Worm (Caenorhabditis elegans) whole organism, L4 larva: Measurements from ENCODE around the gene K10B4.1.

ENCODE experiments used
- D1046.2 ChIP-seq: fragments of 200-800 bp; sonication (Bioruptor generic); IDR thresholded peaks from 2 replicates; pipeline ENCODE4 v1.3.6; 2022; ENCODE audit warnings: missing genetic modification characterization, missing compliant biosample characterization
- T20F7.1 ChIP-seq: fragments of 200-800 bp; sonication (Bioruptor generic); optimal IDR thresholded peaks from 2 replicates; lab custom pipeline; 2018; ENCODE audit warnings: mild to moderate bottlenecking, missing genetic modification characterization, missing compliant biosample characterization
- T26A8.4 ChIP-seq: fragments of 200-800 bp; sonication (Bioruptor generic); IDR thresholded peaks from 2 replicates; pipeline ENCODE4 v1.3.6; 2022; ENCODE audit warnings: missing genetic modification characterization, missing compliant biosample characterization
- ZK546.5 ChIP-seq, 2 experiments: sonication (generic microtip); optimal IDR thresholded peaks; 2 replicates each; lab custom pipeline; 2017; ENCODE audit warnings: missing biosample characterization in 2 of 2, missing genetic modification characterization in 2 of 2
- ama-1 ChIP-seq: fragments of 150-350 bp; optimal IDR thresholded peaks from 2 replicates; lab custom pipeline; 2014; ENCODE audit warnings: inconsistent platforms, mixed read lengths
- arid-1 ChIP-seq: fragments of 200-800 bp; sonication (Bioruptor generic); conservative IDR thresholded peaks from 2 replicates; pipeline ENCODE4 v1.3.6; 2022; ENCODE audit warnings: missing genetic modification reagents, missing genetic modification characterization, missing compliant biosample characterization
- ceh-28 ChIP-seq: fragments of 150-350 bp; optimal IDR thresholded peaks from 2 replicates; lab custom pipeline; 2014; ENCODE audit warnings: missing biosample characterization, missing genetic modification reagents, missing genetic modification characterization
- ceh-82 ChIP-seq: sonication (generic microtip); optimal IDR thresholded peaks from 2 replicates; lab custom pipeline; 2017; ENCODE audit warnings: missing biosample characterization, missing genetic modification characterization
- cey-2 ChIP-seq: sonication (generic microtip); optimal IDR thresholded peaks from 3 replicates; lab custom pipeline; 2017; ENCODE audit warnings: missing genetic modification characterization, mild to moderate bottlenecking, missing compliant biosample characterization, antibody characterized with exemption, borderline replicate concordance; ENCODE audit not compliant: insufficient read depth
- dpl-1 ChIP-seq: fragments of 150-350 bp; optimal IDR thresholded peaks from 2 replicates; lab custom pipeline; 2014; ENCODE audit warnings: missing biosample characterization, missing genetic modification reagents, missing genetic modification characterization
- hif-1 ChIP-seq, 2 experiments: sonication (generic microtip); optimal IDR thresholded peaks; 2 replicates each; lab custom pipeline; 2016 to 2017; ENCODE audit warnings: missing compliant biosample characterization in 2 of 2, missing genetic modification characterization in 2 of 2, missing genetic modification reagents in 2 of 2, missing genotype in 2 of 2, mild to moderate bottlenecking in 1 of 2
- hlh-11 ChIP-seq: fragments of 200-800 bp; sonication (Bioruptor generic); optimal IDR thresholded peaks from 2 replicates; lab custom pipeline; 2018; ENCODE audit warnings: mild to moderate bottlenecking, missing genetic modification characterization, missing compliant biosample characterization
- hlh-30 ChIP-seq: sonication (generic microtip); optimal IDR thresholded peaks from 2 replicates; lab custom pipeline; 2017; ENCODE audit warnings: antibody characterized with exemption, mild to moderate bottlenecking, missing genetic modification characterization, missing compliant biosample characterization; ENCODE audit not compliant: insufficient read depth
- lim-7 ChIP-seq: fragments of 200-800 bp; sonication (Bioruptor generic); IDR thresholded peaks from 2 replicates; pipeline ENCODE4 v1.3.6; 2022; ENCODE audit warnings: missing genetic modification characterization, missing compliant biosample characterization
- lin-15B ChIP-seq: fragments of 150-350 bp; sonication (generic microtip); optimal IDR thresholded peaks from 3 replicates; lab custom pipeline; 2014; ENCODE audit warnings: missing biosample characterization, missing genetic modification characterization
- lin-38 ChIP-seq: fragments of 200-800 bp; sonication (Bioruptor generic); IDR thresholded peaks from 2 replicates; pipeline ENCODE4 v1.3.6; 2022; ENCODE audit warnings: missing genetic modification reagents, missing genetic modification characterization, missing compliant biosample characterization
- mes-2 ChIP-seq: sonication (generic microtip); optimal IDR thresholded peaks from 2 replicates; lab custom pipeline; 2016; ENCODE audit warnings: missing genotype, mild to moderate bottlenecking, missing genetic modification characterization, missing compliant biosample characterization; ENCODE audit not compliant: poor library complexity, severe bottlenecking
- mxl-3 ChIP-seq: fragments of 200-800 bp; sonication (Bioruptor generic); optimal IDR thresholded peaks from 2 replicates; lab custom pipeline; 2018; ENCODE audit warnings: mild to moderate bottlenecking, missing genetic modification characterization, missing compliant biosample characterization
- nhr-28 ChIP-seq: fragments of 150-350 bp; optimal IDR thresholded peaks from 2 replicates; lab custom pipeline; 2014; ENCODE audit warnings: missing biosample characterization, missing genetic modification characterization
- pha-4 ChIP-seq, 2 experiments: fragments of 150-350 bp in 1 of 2; fragments of 200-800 bp in 1 of 2; sonication (Bioruptor generic) in 1 of 2; IDR thresholded peaks in 1 of 2; optimal IDR thresholded peaks in 1 of 2; 2 replicates each; pipeline versions ENCODE4 v1.3.6 to Lab custom; 2014 to 2022; ENCODE audit warnings: missing genetic modification characterization in 2 of 2, missing genetic modification reagents in 2 of 2, missing biosample characterization in 1 of 2, missing compliant biosample characterization in 1 of 2
- php-3 ChIP-seq: fragments of 200-800 bp; sonication (Bioruptor generic); IDR thresholded peaks from 2 replicates; pipeline ENCODE4 v1.3.6; 2022; ENCODE audit warnings: missing genetic modification reagents, missing genetic modification characterization, missing compliant biosample characterization
- pqm-1 ChIP-seq: sonication (generic microtip); optimal IDR thresholded peaks from 2 replicates; lab custom pipeline; 2017; ENCODE audit warnings: missing biosample characterization, missing genetic modification characterization
- saeg-2 ChIP-seq: fragments of 200-800 bp; sonication (Bioruptor generic); IDR thresholded peaks from 2 replicates; pipeline ENCODE4 v1.3.6; 2022; ENCODE audit warnings: missing genetic modification reagents, missing genetic modification characterization, missing compliant biosample characterization
- sdz-12 ChIP-seq: fragments of 200-800 bp; sonication (Bioruptor generic); optimal IDR thresholded peaks from 2 replicates; lab custom pipeline; 2018; ENCODE audit warnings: mild to moderate bottlenecking, missing genetic modification characterization, missing compliant biosample characterization
- spr-1 ChIP-seq: sonication (generic microtip); optimal IDR thresholded peaks from 2 replicates; lab custom pipeline; 2016; ENCODE audit warnings: mild to moderate bottlenecking, missing genetic modification characterization, missing compliant biosample characterization
- tag-97 ChIP-seq: fragments of 200-800 bp; sonication (Bioruptor generic); IDR thresholded peaks from 2 replicates; pipeline ENCODE4 v1.3.6; 2022; ENCODE audit warnings: missing genetic modification characterization, missing compliant biosample characterization
- unc-130 ChIP-seq: sonication (generic microtip); optimal IDR thresholded peaks from 2 replicates; lab custom pipeline; 2016; ENCODE audit warnings: missing genetic modification reagents, missing genetic modification characterization, missing compliant biosample characterization
- unc-39 ChIP-seq: sonication (generic microtip); optimal IDR thresholded peaks from 2 replicates; lab custom pipeline; 2017; ENCODE audit warnings: missing biosample characterization, missing genetic modification characterization
- unc-62 ChIP-seq, 3 experiments: fragments of 150-350 bp in 1 of 3; sonication (generic microtip); optimal IDR thresholded peaks in 2 of 3; peaks in 1 of 3; 1 replicate in 1 of 3; 2 replicates in 2 of 3; lab custom pipeline; 2014 to 2017; ENCODE audit warnings: missing biosample characterization in 3 of 3, missing genetic modification characterization in 3 of 3, missing genetic modification reagents in 3 of 3, missing genotype in 1 of 3
- vab-7 ChIP-seq: fragments of 200-800 bp; sonication (Bioruptor generic); IDR thresholded peaks from 2 replicates; pipeline ENCODE4 v1.3.6; 2022; ENCODE audit warnings: missing genetic modification reagents, missing genetic modification characterization, missing compliant biosample characterization
- zag-1 ChIP-seq: fragments of 150-350 bp; optimal IDR thresholded peaks from 2 replicates; lab custom pipeline; 2014; ENCODE audit warnings: missing biosample characterization, missing genetic modification characterization
- zfp-3 ChIP-seq: fragments of 200-800 bp; sonication (Bioruptor generic); conservative IDR thresholded peaks from 2 replicates; pipeline ENCODE4 v1.3.6; 2022; ENCODE audit warnings: missing genetic modification reagents, missing genetic modification characterization, missing compliant biosample characterization
- zip-2 ChIP-seq: fragments of 150-350 bp; optimal IDR thresholded peaks from 2 replicates; lab custom pipeline; 2014; ENCODE audit warnings: missing biosample characterization, missing genetic modification characterization
- ztf-7 ChIP-seq: fragments of 150-350 bp; optimal IDR thresholded peaks from 2 replicates; lab custom pipeline; 2014; ENCODE audit warnings: missing biosample characterization, missing genetic modification characterization

K10B4.1 gene

DNA sequence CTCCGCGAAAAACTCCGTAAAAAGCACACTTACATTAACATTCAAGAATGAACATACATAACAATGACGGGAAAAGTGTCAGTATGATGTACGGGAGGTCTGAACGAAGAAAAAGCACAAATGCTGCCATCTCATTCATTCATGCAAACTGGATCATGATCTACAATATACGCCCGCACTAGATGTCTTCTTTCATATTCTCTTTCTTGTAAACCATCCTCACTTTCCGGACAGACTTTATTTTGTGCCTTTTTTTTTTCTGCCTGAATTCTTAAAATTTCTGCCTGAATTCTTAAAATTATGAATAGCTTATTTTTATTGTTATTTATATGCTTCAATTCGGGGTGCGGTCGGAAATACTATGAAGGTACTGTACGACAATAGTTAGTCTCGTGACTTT, at the start of gene K10B4.1:
Gene K10B4.1 (plus strand): TSS at position 301 of the 400 bp plus-strand sequence.
- TF ChIP-seq hlh-11 (tag; lab: Kevin White, UChicago) (no peak), unc-130 (GFP tag; lab: Kevin White, UChicago) (no peak), php-3 (no peak), sdz-12 (no peak), tag-97 (GFP tag; lab: Robert Waterston, UW) (no peak), lin-15B (tag; lab: Kevin White, UChicago) (no peak)

ce11 chrII:86794-87193, 48.5 kb upstream of the K10B4.1 start:
- TF ChIP-seq arid-1 (GFP tag; lab: Robert Waterston, UW), result no peak
- TF ChIP-seq pha-4 (GFP tag; IDR thresholded peaks at IDR 0.05; lab: Robert Waterston, UW), result no peak
- no peak for TF ChIP-seq pha-4 (tag; optimal IDR thresholded peaks at IDR 0.05; lab: Kevin White, UChicago)
- TF ChIP-seq cey-2 (tag; lab: Kevin White, UChicago), result no peak
- TF ChIP-seq sdz-12, result no peak
- TF ChIP-seq vab-7 (GFP tag; lab: Robert Waterston, UW), result no peak
- TF ChIP-seq dpl-1 (GFP tag; lab: Kevin White, UChicago), result no peak
- TF ChIP-seq mxl-3 (GFP tag; lab: Kevin White, UChicago), result no peak
- TF ChIP-seq pqm-1 (tag; lab: Kevin White, UChicago), result no peak
- TF ChIP-seq mes-2, result no peak

ce11 chrII:87937-88336, 47.3 kb upstream of the K10B4.1 start:
- TF ChIP-seq arid-1 (GFP tag; lab: Robert Waterston, UW) (no peak), lin-38 (GFP tag; lab: Robert Waterston, UW) (no peak), zag-1 (no peak), T20F7.1 (GFP tag; lab: Kevin White, UChicago) (no peak), lim-7 (no peak), ceh-82 (no peak), hlh-30 (no peak), hif-1 (tag; optimal IDR thresholded peaks at IDR 0.05; lab: Kevin White, UChicago) (no peak), D1046.2 (GFP tag; lab: Robert Waterston, UW) (no peak)

- TF ChIP-seq ceh-28 (tag; lab: Kevin White, UChicago) (no peak), unc-62 (GFP tag; optimal IDR thresholded peaks at IDR 0.05 in 1 of 2; lab: Kevin White, UChicago) (peak in 1 of 2 experiments; percentile 49), unc-62 (tag; optimal IDR thresholded peaks at IDR 0.05; lab: Kevin White, UChicago) (no peak)
- TF ChIP-seq, all 104 proteins: peak for 1
These were observed 43.8 kb upstream of the K10B4.1 start, which contains the start of gene mcat-1 for ce11 chrII:91419-91818. mcat-1 (minus strand) TSS chrII:91519.

DNA sequence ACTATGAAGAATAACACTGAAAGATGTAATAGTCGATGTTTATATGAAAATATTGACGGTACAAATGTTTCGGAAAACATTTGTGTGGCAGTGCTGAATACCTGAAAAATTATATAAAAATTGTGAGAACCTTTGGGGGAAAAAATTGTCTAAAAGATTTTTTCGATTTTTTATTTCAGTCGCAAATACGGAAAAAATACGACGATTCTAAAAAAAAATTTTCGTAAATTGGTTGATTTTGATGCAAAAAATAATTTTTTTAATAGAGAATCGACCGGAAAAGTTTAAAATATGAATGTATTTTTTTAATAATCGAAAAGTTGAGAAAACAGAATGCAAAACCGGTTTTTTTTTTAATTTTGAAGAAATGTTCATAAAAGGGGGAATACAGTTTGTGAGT, 40.1 kb upstream of the K10B4.1 start, which contains the start of gene C50D2.7:
Gene C50D2.7 (minus strand): TSS at position 101 of the 400 bp plus-strand sequence.
- TF ChIP-seq nhr-28 (no peak), saeg-2 (no peak), mxl-3 (GFP tag; lab: Kevin White, UChicago) (no peak), spr-1 (tag; lab: Kevin White, UChicago) (no peak), zip-2 (tag; lab: Kevin White, UChicago) (no peak), ama-1 (lab: Kevin White, UChicago) (no peak), zfp-3 (GFP tag; lab: Robert Waterston, UW) (no peak), ZK546.5 (tag; optimal IDR thresholded peaks at IDR 0.05; lab: Kevin White, UChicago) (no peak), T26A8.4 (no peak), lim-7 (no peak), ztf-7 (tag; lab: Kevin White, UChicago) (no peak), unc-39 (tag; lab: Kevin White, UChicago) (no peak)
- TF ChIP-seq, all 104 proteins: peak for 0
